Fruit fly (Drosophila melanogaster): ENCODE data around the gene Had1.
A peak's percentile ranks its signal among the peaks of the same experiment; 100 is the strongest.

The Had1 gene

dm6 chrX:16323063-16323462 lies 14.6 kb upstream of the Had1 start, which contains the start of the genes CG9917 and CG32579 (continued):
- TF ChIP-seq Ravus (GFP tag; IDR thresholded peaks at IDR 0.05) (no peak), dan (GFP tag; IDR thresholded peaks at IDR 0.05) (no peak), slou (GFP tag; optimal IDR thresholded peaks at IDR 0.05) (no peak), hbn (GFP tag; IDR thresholded peaks at IDR 0.05; ENCODE audit: partially characterized antibody) (peak; percentile 76), CG11398 (GFP tag; optimal IDR thresholded peaks at IDR 0.05) (no peak), CG7556 (GFP tag; optimal IDR thresholded peaks at IDR 0.05) (no peak), chinmo (GFP tag; IDR thresholded peaks at IDR 0.05; ENCODE audit: partially characterized antibody) (peak; percentile 83; the same call in 2 of the 4 replicates), pho (GFP tag; optimal IDR thresholded peaks at IDR 0.05) (no peak), CG6254 (GFP tag; optimal IDR thresholded peaks at IDR 0.05) (no peak), sna (GFP tag; IDR thresholded peaks at IDR 0.05; ENCODE audit: partially characterized antibody) (peak; percentile 63), Oli (tag; optimal IDR thresholded peaks at IDR 0.05) (no peak), zen (tag; optimal IDR thresholded peaks at IDR 0.05) (peak; percentile 23), salm (tag; optimal IDR thresholded peaks at IDR 0.05) (no peak), D19A (tag; optimal IDR thresholded peaks at IDR 0.05) (no peak), wdn (GFP tag; IDR thresholded peaks at IDR 0.05) (no peak), CG1024 (GFP tag; IDR thresholded peaks at IDR 0.05) (no peak), CG3726 (GFP tag; IDR thresholded peaks at IDR 0.05) (no peak), CG8924 (tag; optimal IDR thresholded peaks at IDR 0.05) (no peak), Poxn (GFP tag; IDR thresholded peaks at IDR 0.05) (no peak), ewg (GFP tag; optimal IDR thresholded peaks at IDR 0.05) (no peak), Bdp1 (GFP tag; optimal IDR thresholded peaks at IDR 0.05) (no peak)

- TF ChIP-seq CG16813 (GFP tag; IDR thresholded peaks at IDR 0.05; ENCODE audit: partially characterized antibody) (0 out of 3 replicates have a peak, but pooled peaks have one; percentile 42), CG2116 (GFP tag; optimal IDR thresholded peaks at IDR 0.05) (peak; percentile 68), ase (GFP tag; IDR thresholded peaks at IDR 0.05) (no peak), E2f2 (GFP tag; IDR thresholded peaks at IDR 0.05) (peak; percentile 86), Sry-δ (GFP tag; optimal IDR thresholded peaks at IDR 0.05) (peak; percentile 1), Scr (GFP tag; IDR thresholded peaks at IDR 0.05; ENCODE audit: partially characterized antibody) (peak; percentile 25), CG12236 (GFP tag; optimal IDR thresholded peaks at IDR 0.05) (no peak), CG16815 (GFP tag; optimal IDR thresholded peaks at IDR 0.05) (no peak), CG15514 (GFP tag; optimal IDR thresholded peaks at IDR 0.05) (peak; percentile 93), Dref (GFP tag; IDR thresholded peaks at IDR 0.05) (peak; percentile 62), Dp (GFP tag; optimal IDR thresholded peaks at IDR 0.05) (peak; percentile 82), Doc3 (GFP tag; IDR thresholded peaks at IDR 0.05; ENCODE audit: partially characterized antibody) (0 out of 3 replicates have a peak, but pooled peaks have one; percentile 13), CG4404 (GFP tag; IDR thresholded peaks at IDR 0.05) (no peak), CG8359 (GFP tag; optimal IDR thresholded peaks at IDR 0.05; ENCODE audit: borderline replicate concordance) (no peak), Eip74EF (GFP tag; optimal IDR thresholded peaks at IDR 0.05) (no peak), CG15269 (tag; optimal IDR thresholded peaks at IDR 0.05) (no peak), Ets97D (GFP tag; optimal IDR thresholded peaks at IDR 0.05) (peak; percentile 51), CG1603 (tag; optimal IDR thresholded peaks at IDR 0.05) (peak; percentile 32), CG34224 (GFP tag; IDR thresholded peaks at IDR 0.05; ENCODE audit: partially characterized antibody) (peak; percentile 27; the same call in 1 of the 3 replicates), bbx (GFP tag; IDR thresholded peaks at IDR 0.05; ENCODE audit: partially characterized antibody) (peak; percentile 42; the same call in 1 of the 2 replicates), CG10431 (GFP tag; optimal IDR thresholded peaks at IDR 0.05) (no peak), hbn (GFP tag; IDR thresholded peaks at IDR 0.05; ENCODE audit: partially characterized antibody) (0 out of 2 replicates have a peak, but pooled peaks have one; percentile 40), unc-4 (GFP tag; IDR thresholded peaks at IDR 0.05; ENCODE audit: partially characterized antibody) (peak; percentile 19; the same call in 1 of the 2 replicates), pfk (GFP tag; optimal IDR thresholded peaks at IDR 0.05) (peak; percentile 75), insv (GFP tag; optimal IDR thresholded peaks at IDR 0.05) (no peak), vnd (GFP tag; IDR thresholded peaks at IDR 0.05; ENCODE audit: partially characterized antibody) (0 out of 3 replicates have a peak, but pooled peaks have one; percentile 31), Ets65A (GFP tag) (no peak), run (tag; optimal IDR thresholded peaks at IDR 0.05) (peak; percentile 11), br (optimal IDR thresholded peaks at IDR 0.05) (no peak)
Observed at dm6 chrX:16321037-16321436, 12.6 kb upstream of the Had1 start.

All from whole organism, embryonic.